Fruit fly (Drosophila melanogaster) whole organism, embryonic: ENCODE data around the gene HP1e.

Experiments
- CG11456 ChIP-seq: fragments of 200-800 bp; sonication (Bioruptor generic); IDR thresholded peaks from 3 replicates; pipeline ENCODE4 v1.3.6; 2022; ENCODE audit warnings: missing biosample characterization, missing genetic modification characterization
- CG1602 ChIP-seq: fragments of 200-800 bp; sonication (Bioruptor generic); optimal IDR thresholded peaks from 3 replicates; lab custom pipeline; 2016; ENCODE audit warnings: missing biosample characterization, missing genetic modification characterization
- CG6654 ChIP-seq: fragments of 200-800 bp; sonication (Bioruptor generic); optimal IDR thresholded peaks from 2 replicates; lab custom pipeline; 2017; ENCODE audit warnings: missing biosample characterization, mild to moderate bottlenecking, missing genetic modification characterization
- CG8290 ChIP-seq, 3 experiments: fragments of 200-800 bp; sonication (Bioruptor generic); optimal IDR thresholded peaks; 2 replicates each; lab custom pipeline; 2016 to 2019; ENCODE audit warnings: missing biosample characterization in 3 of 3, missing genetic modification characterization in 3 of 3, mild to moderate bottlenecking in 2 of 3, moderate library complexity in 1 of 3
- Gug ChIP-seq: fragments of 200-800 bp; sonication (Bioruptor generic); IDR thresholded peaks from 4 replicates; pipeline ENCODE4 v1.3.6; 2022; ENCODE audit warnings: missing biosample characterization, missing genetic modification characterization
- fru ChIP-seq: fragments of >200 bp; optimal IDR thresholded peaks from 2 replicates; lab custom pipeline; 2017
- odd ChIP-seq: fragments of 200-800 bp; sonication (Bioruptor generic); optimal IDR thresholded peaks from 2 replicates; lab custom pipeline; 2017; ENCODE audit warnings: missing biosample characterization, mild to moderate bottlenecking, missing genetic modification characterization
- salm ChIP-seq: fragments of 200-800 bp; sonication (Bioruptor generic); optimal IDR thresholded peaks from 2 replicates; lab custom pipeline; 2018; ENCODE audit warnings: missing biosample characterization, mild to moderate bottlenecking, missing genetic modification characterization

DNA sequence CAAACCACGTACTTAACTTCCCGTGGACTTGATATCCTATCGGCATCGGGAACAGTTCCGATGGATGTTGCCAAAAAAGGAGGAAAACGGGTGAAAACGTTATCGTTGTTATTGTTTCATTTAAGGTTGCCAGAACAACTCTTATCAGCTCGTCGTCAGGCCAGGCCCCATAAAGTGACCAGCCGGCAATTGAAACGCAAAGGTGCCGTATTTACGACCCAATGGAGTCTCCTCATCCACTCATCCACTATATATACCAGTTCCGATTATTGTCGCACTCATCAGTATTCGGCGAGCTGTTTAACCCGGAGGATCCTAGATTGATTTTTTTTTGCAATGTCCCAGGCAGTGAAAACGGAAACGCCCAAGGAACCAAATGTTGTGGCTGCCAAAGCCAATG, 43.6 kb downstream of the HP1e start, which contains the start of gene Srr:
- no peak for TF ChIP-seq CG8290 (GFP tag; optimal IDR thresholded peaks at IDR 0.05; lab: Kevin White, UChicago)
- TF ChIP-seq CG8290 (tag; optimal IDR thresholded peaks at IDR 0.05; lab: Kevin White, UChicago): no peak
- TF ChIP-seq salm (tag; lab: Kevin White, UChicago): no peak
- no peak for TF ChIP-seq odd (GFP tag; lab: Kevin White, UChicago)
- no peak for TF ChIP-seq Gug (GFP tag; lab: Robert Waterston, UW)
- TF ChIP-seq CG6654 (GFP tag; lab: Kevin White, UChicago): no peak
- TF ChIP-seq fru (lab: Kevin White, UChicago): no peak
- no peak for TF ChIP-seq CG1602 (GFP tag; lab: Kevin White, UChicago)
- no peak for TF ChIP-seq CG11456 (GFP tag; lab: Robert Waterston, UW)
